Fruit fly (Drosophila melanogaster): ENCODE data around the gene CG32037.

Gene CG32037

DNA sequence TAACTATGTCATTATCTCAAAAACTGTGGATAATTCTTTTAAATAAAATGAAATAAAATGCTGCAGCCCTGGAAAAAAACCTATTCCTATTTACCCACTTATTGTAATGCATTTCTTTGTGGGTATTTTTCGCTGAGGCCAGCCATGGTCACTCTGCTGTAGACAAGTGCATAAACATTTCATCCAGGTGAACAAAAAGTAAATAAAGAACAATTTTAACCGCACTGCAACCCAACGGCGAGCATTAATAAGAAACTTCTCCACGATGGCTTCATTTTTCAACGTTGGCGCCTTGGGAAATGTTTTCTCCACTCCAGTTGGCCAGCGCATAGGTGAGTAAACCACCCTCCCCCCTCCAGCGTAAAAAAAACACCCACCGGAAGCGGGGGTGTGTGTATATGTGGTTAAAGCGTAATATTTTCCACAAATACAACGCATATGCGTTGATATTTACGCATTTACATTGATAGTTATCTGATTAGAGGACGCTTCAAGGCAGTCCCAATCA, 45.2 kb downstream of the CG32037 start, which contains the start of gene CG3529 (continued):
- TF ChIP-seq CG6813 (GFP tag; optimal IDR thresholded peaks at IDR 0.05) (no peak), Jarid2 (GFP tag; optimal IDR thresholded peaks at IDR 0.05) (no peak), Doc2 (GFP tag; IDR thresholded peaks at IDR 0.05) (no peak), otp (GFP tag; IDR thresholded peaks at IDR 0.05) (no peak), usp (GFP tag; optimal IDR thresholded peaks at IDR 0.05) (no peak), psq (GFP tag; optimal IDR thresholded peaks at IDR 0.05) (no peak), CG2875 (GFP tag; optimal IDR thresholded peaks at IDR 0.05) (no peak), Poxn (GFP tag; IDR thresholded peaks at IDR 0.05) (no peak), HLH4C (GFP tag; IDR thresholded peaks at IDR 0.05; ENCODE audit: partially characterized antibody) (no peak), fd64A (GFP tag; optimal IDR thresholded peaks at IDR 0.05) (peak; percentile 27), HLH3B (GFP tag; IDR thresholded peaks at IDR 0.05) (no peak), repo (GFP tag; optimal IDR thresholded peaks at IDR 0.05) (peak; percentile 25), ssp (GFP tag; IDR thresholded peaks at IDR 0.05) (no peak), CG4282 (GFP tag; optimal IDR thresholded peaks at IDR 0.05) (no peak), E2f2 (GFP tag; IDR thresholded peaks at IDR 0.05) (peak; percentile 36), sens (GFP tag) (no peak), CG2678 (tag; optimal IDR thresholded peaks at IDR 0.05) (peak; percentile 23), ap (GFP tag; IDR thresholded peaks at IDR 0.05) (no peak), tio (GFP tag; optimal IDR thresholded peaks at IDR 0.05) (no peak), CG6654 (GFP tag; optimal IDR thresholded peaks at IDR 0.05) (no peak), CG14441 (GFP tag; IDR thresholded peaks at IDR 0.05) (no peak), Tbp (GFP tag; optimal IDR thresholded peaks at IDR 0.05) (no peak), danr (GFP tag; IDR thresholded peaks at IDR 0.05) (no peak), lab (GFP tag; optimal IDR thresholded peaks at IDR 0.05) (peak; percentile 23), Lim3 (GFP tag; IDR thresholded peaks at IDR 0.05) (no peak), CG9932 (GFP tag; IDR thresholded peaks at IDR 0.05) (peak; percentile 42; the same call in 1 of the 2 replicates), CG15011 (GFP tag; optimal IDR thresholded peaks at IDR 0.05) (no peak), CG1024 (GFP tag; IDR thresholded peaks at IDR 0.05) (no peak), CG3281 (GFP tag; optimal IDR thresholded peaks at IDR 0.05) (peak; percentile 25), Abd-B (GFP tag; optimal IDR thresholded peaks at IDR 0.05) (no peak), mirr (GFP tag; optimal IDR thresholded peaks at IDR 0.05) (no peak), vfl (GFP tag; optimal IDR thresholded peaks at IDR 0.05) (no peak), CG18262 (tag; optimal IDR thresholded peaks at IDR 0.05) (peak; percentile 18), zfh2 (GFP tag; optimal IDR thresholded peaks at IDR 0.05) (no peak), Oli (tag; optimal IDR thresholded peaks at IDR 0.05) (no peak), CG17568 (GFP tag; optimal IDR thresholded peaks at IDR 0.05) (peak; percentile 14), Dref (GFP tag; IDR thresholded peaks at IDR 0.05) (no peak), Dip3 (GFP tag; optimal IDR thresholded peaks at IDR 0.05) (no peak), dan (GFP tag; IDR thresholded peaks at IDR 0.05) (no peak), ftz-f1 (GFP tag; optimal IDR thresholded peaks at IDR 0.05) (no peak), CG13424 (tag; optimal IDR thresholded peaks at IDR 0.05) (peak; percentile 47), CG14710 (tag; optimal IDR thresholded peaks at IDR 0.05) (peak; percentile 51), Sox100B (GFP tag; optimal IDR thresholded peaks at IDR 0.05) (peak; percentile 57), Awh (GFP tag; IDR thresholded peaks at IDR 0.05) (no peak), CG31365 (tag; optimal IDR thresholded peaks at IDR 0.05) (no peak), sna (GFP tag; IDR thresholded peaks at IDR 0.05; ENCODE audit: partially characterized antibody) (no peak), CG6791 (GFP tag; IDR thresholded peaks at IDR 0.05; ENCODE audit: partially characterized antibody) (0 out of 3 replicates have a peak, but pooled peaks have one; percentile 46), yki (optimal IDR thresholded peaks at IDR 0.05) (no peak), bcd (GFP tag; optimal IDR thresholded peaks at IDR 0.05) (peak; percentile 27), CG6765 (GFP tag; optimal IDR thresholded peaks at IDR 0.05) (peak; percentile 28), Hand (GFP tag; optimal IDR thresholded peaks at IDR 0.05) (no peak), CG1603 (tag; optimal IDR thresholded peaks at IDR 0.05) (peak; percentile 57)

All from whole organism, embryonic.